Fruit fly (Drosophila melanogaster): Measurements from ENCODE around the gene vilya.

vilya gene

dm6 chrX:2720122-2720521 lies 6.4 kb upstream of the vilya start, which contains the start of gene CG2701 (continued):
- TF ChIP-seq mirr (GFP tag; optimal IDR thresholded peaks at IDR 0.05) (peak; percentile 24), gro (GFP tag; optimal IDR thresholded peaks at IDR 0.05) (no peak), Dad (GFP tag; optimal IDR thresholded peaks at IDR 0.05) (no peak), knrl (GFP tag; IDR thresholded peaks at IDR 0.05; ENCODE audit: partially characterized antibody) (peak; percentile 66), CG18011 (GFP tag; optimal IDR thresholded peaks at IDR 0.05) (no peak), CG32772 (GFP tag; IDR thresholded peaks at IDR 0.05) (no peak), gcm (GFP tag; optimal IDR thresholded peaks at IDR 0.05) (no peak), ind (GFP tag; optimal IDR thresholded peaks at IDR 0.05) (peak; percentile 21), BEAF-32 (GFP tag; optimal IDR thresholded peaks at IDR 0.05) (peak; percentile 74), Dbx (GFP tag; IDR thresholded peaks at IDR 0.05) (0 out of 3 replicates have a peak, but pooled peaks have one; percentile 36), CG7745 (tag; optimal IDR thresholded peaks at IDR 0.05) (no peak), sens-2 (GFP tag; IDR thresholded peaks at IDR 0.05) (no peak), rib (GFP tag; IDR thresholded peaks at IDR 0.05) (no peak), insv (GFP tag; optimal IDR thresholded peaks at IDR 0.05) (no peak), nmo (GFP tag; optimal IDR thresholded peaks at IDR 0.05) (peak; percentile 13), CG7556 (GFP tag; optimal IDR thresholded peaks at IDR 0.05) (no peak), Hmr (GFP tag; optimal IDR thresholded peaks at IDR 0.05) (no peak), CG13287 (GFP tag; IDR thresholded peaks at IDR 0.05; ENCODE audit: partially characterized antibody) (peak; percentile 80), inv (GFP tag; IDR thresholded peaks at IDR 0.05; ENCODE audit: partially characterized antibody) (peak; percentile 58), Bteb2 (GFP tag; optimal IDR thresholded peaks at IDR 0.05) (no peak), CG3838 (GFP tag; optimal IDR thresholded peaks at IDR 0.05) (no peak), CG11560 (tag; IDR thresholded peaks at IDR 0.05) (no peak), CG17912 (GFP tag; optimal IDR thresholded peaks at IDR 0.05) (no peak), CG15601 (tag; optimal IDR thresholded peaks at IDR 0.05) (no peak), CG7963 (GFP tag; IDR thresholded peaks at IDR 0.05; ENCODE audit: partially characterized antibody) (peak; percentile 59; the same call in 2 of the 3 replicates), CG6272 (GFP tag; IDR thresholded peaks at IDR 0.05) (no peak), nau (GFP tag; optimal IDR thresholded peaks at IDR 0.05) (no peak), CG17328 (GFP tag; IDR thresholded peaks at IDR 0.05) (no peak), CG17829 (tag; optimal IDR thresholded peaks at IDR 0.05) (peak; percentile 7), CG8924 (tag; optimal IDR thresholded peaks at IDR 0.05) (no peak), CG9797 (GFP tag; optimal IDR thresholded peaks at IDR 0.05) (peak; percentile 8), Scr (GFP tag; IDR thresholded peaks at IDR 0.05; ENCODE audit: partially characterized antibody) (peak; percentile 63), Deaf1 (tag; optimal IDR thresholded peaks at IDR 0.05) (no peak), CG6765 (GFP tag; optimal IDR thresholded peaks at IDR 0.05) (no peak), fd3F (GFP tag; optimal IDR thresholded peaks at IDR 0.05) (no peak), CG14860 (GFP tag; IDR thresholded peaks at IDR 0.05; ENCODE audit: partially characterized antibody) (peak; percentile 64), da (GFP tag; optimal IDR thresholded peaks at IDR 0.05) (no peak), stc (GFP tag; IDR thresholded peaks at IDR 0.05) (no peak), CoRest (tag; optimal IDR thresholded peaks at IDR 0.05) (peak; percentile 27), so (GFP tag; IDR thresholded peaks at IDR 0.05) (no peak), Dek (tag; optimal IDR thresholded peaks at IDR 0.05) (no peak), CG34224 (GFP tag; IDR thresholded peaks at IDR 0.05; ENCODE audit: partially characterized antibody) (peak; percentile 75), zen2 (GFP tag; IDR thresholded peaks at IDR 0.05; ENCODE audit: partially characterized antibody) (peak; percentile 49; the same call in 1 of the 3 replicates), CG12155 (GFP tag; optimal IDR thresholded peaks at IDR 0.05) (no peak), CG12219 (GFP tag; optimal IDR thresholded peaks at IDR 0.05) (no peak), MBD-R2 (GFP tag; IDR thresholded peaks at IDR 0.05) (peak; percentile 95), stwl (tag; optimal IDR thresholded peaks at IDR 0.05) (peak; percentile 80), Lpt (GFP tag; optimal IDR thresholded peaks at IDR 0.05) (no peak), cas (GFP tag; IDR thresholded peaks at IDR 0.05) (no peak), CG17612 (GFP tag; IDR thresholded peaks at IDR 0.05) (no peak)
